Worm (Caenorhabditis elegans): Measurements from ENCODE around the gene pdhk-2.

- no peak for TF ChIP-seq dao-5 (tag; optimal IDR thresholded peaks at IDR 0.05)
- TF ChIP-seq him-1 (tag; optimal IDR thresholded peaks at IDR 0.05): no peak
These were observed 19.9 kb upstream of the pdhk-2 start, which contains the start of gene aak-1 for ce11 chrIII:8761040-8761654.
